Worm (Caenorhabditis elegans) whole organism, L1 larva: ENCODE data around the gene R144.6.

Experiments
- C04F5.9 ChIP-seq: sonication (generic microtip); optimal IDR thresholded peaks from 2 replicates; lab custom pipeline; 2016; ENCODE audit warnings: missing genetic modification characterization, missing compliant biosample characterization
- C16A3.4 ChIP-seq: fragments of 150-350 bp; optimal IDR thresholded peaks from 2 replicates; lab custom pipeline; 2014; ENCODE audit warnings: missing biosample characterization, missing genetic modification characterization
- aha-1 ChIP-seq: fragments of 150-350 bp; optimal IDR thresholded peaks from 2 replicates; lab custom pipeline; 2014; ENCODE audit warnings: missing biosample characterization, missing genetic modification characterization
- ceh-88 ChIP-seq: fragments of 200-800 bp; sonication (Bioruptor generic); IDR thresholded peaks from 2 replicates; pipeline ENCODE4 v1.3.6; 2022; ENCODE audit warnings: missing genetic modification characterization, missing compliant biosample characterization
- fkh-4 ChIP-seq: sonication (generic microtip); optimal IDR thresholded peaks from 2 replicates; lab custom pipeline; 2016; ENCODE audit warnings: missing compliant biosample characterization, missing genetic modification characterization, borderline replicate concordance
- fos-1 ChIP-seq: fragments of 150-350 bp; optimal IDR thresholded peaks from 2 replicates; lab custom pipeline; 2014; ENCODE audit warnings: missing biosample characterization, missing genetic modification characterization
- grh-1 ChIP-seq: fragments of 200-800 bp; sonication (Bioruptor generic); IDR thresholded peaks from 2 replicates; pipeline ENCODE4 v1.3.6; 2022; ENCODE audit warnings: missing genetic modification reagents, missing genetic modification characterization, missing compliant biosample characterization
- lin-13 ChIP-seq: fragments of 150-350 bp; optimal IDR thresholded peaks from 2 replicates; lab custom pipeline; 2014; ENCODE audit warnings: missing biosample characterization, missing genetic modification reagents, missing genetic modification characterization
- lin-15B ChIP-seq: fragments of 150-350 bp; sonication (generic microtip); optimal IDR thresholded peaks from 3 replicates; lab custom pipeline; 2014; ENCODE audit warnings: missing biosample characterization, missing genetic modification characterization
- lin-39 ChIP-seq: fragments of 150-350 bp; optimal IDR thresholded peaks from 2 replicates; lab custom pipeline; 2014; ENCODE audit warnings: missing biosample characterization, missing genetic modification reagents, missing genetic modification characterization
- nhr-19 ChIP-seq: fragments of 200-800 bp; sonication (Bioruptor generic); conservative IDR thresholded peaks from 2 replicates; pipeline ENCODE4 v1.3.6; 2022; ENCODE audit warnings: missing genetic modification characterization, missing compliant biosample characterization
- skn-1 ChIP-seq: fragments of 150-350 bp; optimal IDR thresholded peaks from 2 replicates; lab custom pipeline; 2014; ENCODE audit warnings: missing biosample characterization, missing genetic modification characterization
- sptf-1 ChIP-seq: fragments of 150-350 bp; optimal IDR thresholded peaks from 2 replicates; lab custom pipeline; 2014; ENCODE audit warnings: missing biosample characterization, missing genetic modification characterization
- swsn-7 ChIP-seq: sonication (generic microtip); optimal IDR thresholded peaks from 2 replicates; lab custom pipeline; 2016; ENCODE audit warnings: missing genetic modification characterization, missing compliant biosample characterization
- zag-1 ChIP-seq: fragments of 150-350 bp; optimal IDR thresholded peaks from 2 replicates; lab custom pipeline; 2014; ENCODE audit warnings: missing biosample characterization, missing genetic modification characterization

The R144.6 gene

DNA sequence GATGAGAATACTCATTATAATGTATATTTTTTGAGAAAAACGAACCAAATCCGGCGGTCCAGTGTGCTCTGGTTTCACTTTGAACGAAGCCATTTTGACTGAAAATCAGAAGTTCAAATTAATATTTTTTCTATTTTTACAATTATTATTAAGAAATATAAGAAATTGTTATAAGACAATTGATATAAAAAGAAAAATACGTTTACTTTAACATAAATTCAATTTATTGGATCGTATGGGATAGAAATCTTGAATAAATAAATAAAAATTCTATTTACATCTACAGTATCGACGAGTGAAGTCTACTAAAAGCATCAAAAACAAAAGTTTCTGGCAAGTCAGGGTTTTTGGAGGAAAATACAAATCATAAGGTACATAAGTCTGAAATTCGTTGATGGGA is 44.3 kb downstream of the R144.6 start, which contains the start of gene C27F2.4:
Gene C27F2.4 (minus strand): TSS at position 101 of the 400 bp plus-strand sequence.
- TF ChIP-seq C16A3.4 (tag; lab: Kevin White, UChicago) (no peak), ceh-88 (GFP tag; lab: Robert Waterston, UW) (no peak), C04F5.9 (tag; lab: Kevin White, UChicago) (no peak), lin-15B (tag; lab: Kevin White, UChicago) (no peak), swsn-7 (tag; lab: Kevin White, UChicago) (no peak), zag-1 (no peak), lin-13 (GFP tag; lab: Kevin White, UChicago) (no peak), sptf-1 (no peak), fos-1 (no peak), aha-1 (tag; lab: Kevin White, UChicago) (no peak), skn-1 (no peak), grh-1 (GFP tag; lab: Robert Waterston, UW) (no peak), fkh-4 (no peak)

ce11 chrIII:4956566-4956965 is 48.0 kb downstream of the R144.6 start, which contains the start of gene C26E6.1:
TSS of gene C26E6.1 (plus strand) at chrIII:4956866.
- TF ChIP-seq nhr-19 (GFP tag; lab: Robert Waterston, UW) (no peak), lin-39 (no peak)
